Worm (Caenorhabditis elegans) whole organism, L3 larva: ENCODE results near the gene K04C2.7.

ENCODE experiments used
- R02D3.7 ChIP-seq: fragments of 150-350 bp; optimal IDR thresholded peaks from 2 replicates; lab custom pipeline; 2014; ENCODE audit warnings: missing biosample characterization, missing genetic modification characterization
- ZK546.5 ChIP-seq: sonication (generic microtip); optimal IDR thresholded peaks from 2 replicates; lab custom pipeline; 2017; ENCODE audit warnings: missing biosample characterization, missing genetic modification characterization
- aly-2 ChIP-seq: fragments of 150-350 bp; optimal IDR thresholded peaks from 2 replicates; lab custom pipeline; 2014; ENCODE audit warnings: missing biosample characterization, missing genetic modification characterization
- ama-1 ChIP-seq: fragments of 150-350 bp; optimal IDR thresholded peaks from 2 replicates; lab custom pipeline; 2018
- ceh-16 ChIP-seq: sonication (generic microtip); optimal IDR thresholded peaks from 2 replicates; lab custom pipeline; 2017; ENCODE audit warnings: missing biosample characterization, missing genetic modification characterization
- ceh-28 ChIP-seq: fragments of 150-350 bp; optimal IDR thresholded peaks from 2 replicates; lab custom pipeline; 2014; ENCODE audit warnings: missing biosample characterization, missing genetic modification reagents, missing genetic modification characterization
- ceh-82 ChIP-seq: fragments of 150-350 bp; optimal IDR thresholded peaks from 2 replicates; lab custom pipeline; 2014; ENCODE audit warnings: missing biosample characterization, missing genetic modification characterization
- ceh-9 ChIP-seq: sonication (generic microtip); optimal IDR thresholded peaks from 2 replicates; lab custom pipeline; 2018; ENCODE audit warnings: missing biosample characterization, missing genetic modification characterization
- daf-12 ChIP-seq: fragments of 150-350 bp; optimal IDR thresholded peaks from 2 replicates; lab custom pipeline; 2014; ENCODE audit warnings: missing biosample characterization, missing genetic modification reagents, missing genetic modification characterization
- egl-27 ChIP-seq: sonication (generic microtip); optimal IDR thresholded peaks from 4 replicates; lab custom pipeline; 2017; ENCODE audit warnings: missing biosample characterization, missing genetic modification reagents, missing genetic modification characterization
- egl-5 ChIP-seq: fragments of 150-350 bp; optimal IDR thresholded peaks from 2 replicates; lab custom pipeline; 2017; ENCODE audit warnings: missing biosample characterization, missing genetic modification reagents, missing genetic modification characterization, inconsistent platforms
- elt-1 ChIP-seq: fragments of 150-350 bp; optimal IDR thresholded peaks from 2 replicates; lab custom pipeline; 2014; ENCODE audit warnings: missing biosample characterization, missing genetic modification characterization
- elt-2 ChIP-seq: sonication (generic microtip); optimal IDR thresholded peaks from 2 replicates; lab custom pipeline; 2016; ENCODE audit warnings: missing genetic modification reagents, mild to moderate bottlenecking, missing genetic modification characterization, missing compliant biosample characterization
- elt-3 ChIP-seq, 3 experiments: fragments of 150-350 bp in 1 of 3; sonication (generic microtip) in 2 of 3; optimal IDR thresholded peaks; 2 replicates in 2 of 3; 4 replicates in 1 of 3; lab custom pipeline; 2014 to 2017; ENCODE audit warnings: missing biosample characterization in 3 of 3, missing genetic modification characterization in 3 of 3
- eor-1 ChIP-seq, 2 experiments: fragments of 150-350 bp; optimal IDR thresholded peaks; 2 replicates each; lab custom pipeline; 2014 to 2018; ENCODE audit warnings: missing biosample characterization in 2 of 2, missing genetic modification characterization in 2 of 2
- fkh-10 ChIP-seq: sonication (generic microtip); optimal IDR thresholded peaks from 2 replicates; lab custom pipeline; 2017; ENCODE audit warnings: missing biosample characterization, missing genetic modification reagents, missing genetic modification characterization
- fos-1 ChIP-seq: fragments of 150-350 bp; optimal IDR thresholded peaks from 2 replicates; lab custom pipeline; 2014; ENCODE audit warnings: missing biosample characterization, missing genetic modification characterization
- hmg-11 ChIP-seq: sonication (generic microtip); optimal IDR thresholded peaks from 2 replicates; lab custom pipeline; 2016; ENCODE audit warnings: missing genetic modification characterization, missing compliant biosample characterization
- jun-1 ChIP-seq: fragments of 150-350 bp; optimal IDR thresholded peaks from 2 replicates; lab custom pipeline; 2014; ENCODE audit warnings: missing biosample characterization, missing genetic modification reagents, missing genetic modification characterization
- lin-15B ChIP-seq: fragments of 150-350 bp; optimal IDR thresholded peaks from 2 replicates; lab custom pipeline; 2014; ENCODE audit warnings: missing biosample characterization, missing genetic modification characterization
- lin-39 ChIP-seq: fragments of 150-350 bp; optimal IDR thresholded peaks from 2 replicates; lab custom pipeline; 2018; ENCODE audit warnings: missing biosample characterization, missing genetic modification reagents, missing genetic modification characterization
- lsy-12 ChIP-seq: sonication (generic microtip); optimal IDR thresholded peaks from 2 replicates; lab custom pipeline; 2016; ENCODE audit warnings: mild to moderate bottlenecking, missing genetic modification characterization, missing compliant biosample characterization
- mdl-1 ChIP-seq: fragments of 150-350 bp; optimal IDR thresholded peaks from 2 replicates; lab custom pipeline; 2014; ENCODE audit warnings: missing biosample characterization, missing genetic modification characterization
- mml-1 ChIP-seq: fragments of 150-350 bp; sonication (generic microtip); optimal IDR thresholded peaks from 3 replicates; lab custom pipeline; 2014; ENCODE audit warnings: missing biosample characterization, missing genetic modification characterization
- nfya-1 ChIP-seq: sonication (generic microtip); optimal IDR thresholded peaks from 2 replicates; lab custom pipeline; 2017; ENCODE audit warnings: missing genetic modification characterization, mild to moderate bottlenecking, missing compliant biosample characterization, antibody characterized with exemption, moderate library complexity; ENCODE audit not compliant: insufficient read depth
- nhr-11 ChIP-seq: fragments of 150-350 bp; optimal IDR thresholded peaks from 2 replicates; lab custom pipeline; 2014; ENCODE audit warnings: missing biosample characterization, missing genetic modification characterization
- nhr-12 ChIP-seq: fragments of 150-350 bp; optimal IDR thresholded peaks from 2 replicates; lab custom pipeline; 2014; ENCODE audit warnings: missing biosample characterization, missing genetic modification characterization
- nhr-23 ChIP-seq: fragments of 150-350 bp; optimal IDR thresholded peaks from 2 replicates; lab custom pipeline; 2014; ENCODE audit warnings: missing biosample characterization, missing genetic modification reagents, missing genetic modification characterization
- nhr-237 ChIP-seq: fragments of 150-350 bp; optimal IDR thresholded peaks from 2 replicates; lab custom pipeline; 2014; ENCODE audit warnings: missing biosample characterization, missing genetic modification characterization
- nhr-25 ChIP-seq: sonication (generic microtip); optimal IDR thresholded peaks from 2 replicates; lab custom pipeline; 2017; ENCODE audit warnings: missing biosample characterization, missing genetic modification characterization
- nhr-28 ChIP-seq: fragments of 150-350 bp; optimal IDR thresholded peaks from 2 replicates; lab custom pipeline; 2014; ENCODE audit warnings: missing biosample characterization, missing genetic modification characterization
- nhr-43 ChIP-seq: sonication (generic microtip); optimal IDR thresholded peaks from 2 replicates; lab custom pipeline; 2016; ENCODE audit warnings: mild to moderate bottlenecking, missing genetic modification characterization, missing compliant biosample characterization; ENCODE audit not compliant: poor library complexity, severe bottlenecking
- nhr-67 ChIP-seq: fragments of 150-350 bp; optimal IDR thresholded peaks from 2 replicates; lab custom pipeline; 2014; ENCODE audit warnings: missing biosample characterization, missing genetic modification characterization
- nhr-76 ChIP-seq: fragments of 150-350 bp; sonication (generic microtip); optimal IDR thresholded peaks from 5 replicates; lab custom pipeline; 2014; ENCODE audit warnings: missing biosample characterization, missing genetic modification characterization
- nhr-77 ChIP-seq: fragments of 150-350 bp; optimal IDR thresholded peaks from 2 replicates; lab custom pipeline; 2014; ENCODE audit warnings: missing biosample characterization, missing genetic modification characterization
- pha-4 ChIP-seq: fragments of 150-350 bp; optimal IDR thresholded peaks from 2 replicates; lab custom pipeline; 2014; ENCODE audit warnings: missing biosample characterization, missing genetic modification reagents, missing genetic modification characterization
- pqm-1 ChIP-seq: fragments of 150-350 bp; optimal IDR thresholded peaks from 2 replicates; lab custom pipeline; 2017; ENCODE audit warnings: missing biosample characterization, missing genetic modification characterization, inconsistent platforms
- sea-2 ChIP-seq: fragments of 150-350 bp; sonication (generic microtip); optimal IDR thresholded peaks from 4 replicates; lab custom pipeline; 2014; ENCODE audit warnings: missing biosample characterization, missing genetic modification reagents, missing genetic modification characterization
- skn-1 ChIP-seq: fragments of 150-350 bp; optimal IDR thresholded peaks from 2 replicates; lab custom pipeline; 2014; ENCODE audit warnings: missing biosample characterization, missing genetic modification characterization
- snpc-4 ChIP-seq: fragments of 150-350 bp; optimal IDR thresholded peaks from 2 replicates; lab custom pipeline; 2014; ENCODE audit warnings: missing biosample characterization, missing genetic modification characterization
- tbx-2 ChIP-seq: sonication (generic microtip); optimal IDR thresholded peaks from 2 replicates; lab custom pipeline; 2016; ENCODE audit warnings: mild to moderate bottlenecking, missing genetic modification characterization, missing compliant biosample characterization
- unc-39 ChIP-seq: sonication (generic microtip); optimal IDR thresholded peaks from 4 replicates; lab custom pipeline; 2017; ENCODE audit warnings: missing biosample characterization, missing genetic modification characterization
- unc-62 ChIP-seq: fragments of 150-350 bp; sonication (generic microtip); optimal IDR thresholded peaks from 4 replicates; lab custom pipeline; 2014; ENCODE audit warnings: missing biosample characterization, missing genetic modification reagents, missing genetic modification characterization
- zag-1 ChIP-seq: fragments of 150-350 bp; optimal IDR thresholded peaks from 2 replicates; lab custom pipeline; 2014; ENCODE audit warnings: missing biosample characterization, missing genetic modification characterization
- ztf-4 ChIP-seq: fragments of 150-350 bp; optimal IDR thresholded peaks from 2 replicates; lab custom pipeline; 2014; ENCODE audit warnings: missing biosample characterization, missing genetic modification characterization

K04C2.7 gene

ce11 chrIII:6888497-6888896, 7.6 kb downstream of the K04C2.7 start:
- TF ChIP-seq skn-1 (no peak), nhr-237 (tag; lab: Kevin White, UChicago) (no peak), hmg-11 (tag; lab: Kevin White, UChicago) (peak; percentile 37), R02D3.7 (tag; lab: Kevin White, UChicago) (no peak), lsy-12 (peak; percentile 66), jun-1 (tag; lab: Kevin White, UChicago) (no peak), pha-4 (peak; percentile 46), lin-39 (tag; lab: Kevin White, UChicago) (no peak), mdl-1 (no peak), ama-1 (no peak), nhr-12 (tag; lab: Kevin White, UChicago) (no peak), aly-2 (tag; lab: Kevin White, UChicago) (no peak), unc-62 (GFP tag; lab: Kevin White, UChicago) (no peak), zag-1 (tag; lab: Kevin White, UChicago) (no peak), nhr-76 (tag; lab: Kevin White, UChicago) (no peak), ceh-82 (tag; lab: Kevin White, UChicago) (no peak), nhr-11 (tag; lab: Kevin White, UChicago) (no peak), nhr-43 (tag; lab: Kevin White, UChicago) (peak; percentile 75), elt-1 (tag; lab: Kevin White, UChicago) (no peak), ceh-16 (tag; lab: Kevin White, UChicago) (no peak), pqm-1 (tag; lab: Kevin White, UChicago) (peak; percentile 4), ztf-4 (tag; lab: Kevin White, UChicago) (no peak), sea-2 (GFP tag; lab: Kevin White, UChicago) (no peak), elt-2 (tag; lab: Kevin White, UChicago) (peak; percentile 4), eor-1 (tag; optimal IDR thresholded peaks at IDR 0.05; lab: Kevin White, UChicago) (no peak), fos-1 (tag; lab: Kevin White, UChicago) (no peak), nhr-77 (tag; lab: Kevin White, UChicago) (no peak), ceh-9 (tag; lab: Kevin White, UChicago) (no peak), egl-5 (no peak), nhr-28 (no peak), nhr-67 (no peak), nhr-23 (tag; lab: Kevin White, UChicago) (peak; percentile 29), egl-27 (tag; lab: Kevin White, UChicago) (no peak), tbx-2 (tag; lab: Kevin White, UChicago) (peak; percentile 28), elt-3 (tag; optimal IDR thresholded peaks at IDR 0.05; lab: Kevin White, UChicago) (no peak), ZK546.5 (tag; lab: Kevin White, UChicago) (no peak), fkh-10 (GFP tag; lab: Kevin White, UChicago) (no peak), unc-39 (tag; lab: Kevin White, UChicago) (no peak), ceh-28 (no peak), mml-1 (no peak), snpc-4 (tag; lab: Kevin White, UChicago) (no peak), daf-12 (tag; lab: Kevin White, UChicago) (no peak), nfya-1 (peak; percentile 39), nhr-25 (tag; lab: Kevin White, UChicago) (peak; percentile 69)

- no peak for TF ChIP-seq nhr-25 (tag; lab: Kevin White, UChicago)
- TF ChIP-seq fkh-10 (GFP tag; lab: Kevin White, UChicago): no peak
- peak; percentile 11 for TF ChIP-seq nhr-23 (tag; lab: Kevin White, UChicago)
- TF ChIP-seq nhr-11 (tag; lab: Kevin White, UChicago): no peak
- no peak for TF ChIP-seq snpc-4 (tag; lab: Kevin White, UChicago)
- no peak for TF ChIP-seq nhr-76 (tag; lab: Kevin White, UChicago)
- TF ChIP-seq ZK546.5 (tag; lab: Kevin White, UChicago): no peak
- no peak for TF ChIP-seq mml-1
- TF ChIP-seq ceh-28: no peak
- no peak for TF ChIP-seq elt-1 (tag; lab: Kevin White, UChicago)
- TF ChIP-seq nfya-1: peak; percentile 18
- no peak for TF ChIP-seq elt-2 (tag; lab: Kevin White, UChicago)
- TF ChIP-seq ama-1: no peak
- no peak for TF ChIP-seq lsy-12
- TF ChIP-seq jun-1 (tag; lab: Kevin White, UChicago): no peak
- TF ChIP-seq ztf-4 (tag; lab: Kevin White, UChicago): no peak
- no peak for TF ChIP-seq elt-3 (tag; optimal IDR thresholded peaks at IDR 0.05; lab: Kevin White, UChicago)
- no peak for TF ChIP-seq lin-39 (tag; lab: Kevin White, UChicago)
- TF ChIP-seq egl-5: no peak
- TF ChIP-seq nhr-237 (tag; lab: Kevin White, UChicago): no peak
- TF ChIP-seq mdl-1: no peak
- TF ChIP-seq hmg-11 (tag; lab: Kevin White, UChicago): peak; percentile 21
- no peak for TF ChIP-seq R02D3.7 (tag; lab: Kevin White, UChicago)
- TF ChIP-seq ceh-82 (tag; lab: Kevin White, UChicago): no peak
- TF ChIP-seq skn-1: no peak
- no peak for TF ChIP-seq lin-15B (tag; lab: Kevin White, UChicago)
- peak; percentile 35 for TF ChIP-seq pha-4
- TF ChIP-seq nhr-67: no peak
- no peak for TF ChIP-seq nhr-43 (tag; lab: Kevin White, UChicago)
- TF ChIP-seq, all 47 proteins: peak for 4
These were observed 8.3 kb downstream of the K04C2.7 start, which contains the start of the genes brd-1 and K04C2.2 for ce11 chrIII:6888999-6889824. TSS of gene brd-1 (minus strand) at chrIII:6889504. TSS of gene K04C2.2 (plus strand) at chrIII:6889774.
